Fruit fly (Drosophila melanogaster) whole organism, embryonic: ENCODE results near the gene ImpE1.

Source experiments
- ATbp ChIP-seq: fragments of 200-800 bp; sonication (Bioruptor generic); optimal IDR thresholded peaks from 2 replicates; lab custom pipeline; 2017; ENCODE audit warnings: missing biosample characterization, mild to moderate bottlenecking, missing genetic modification characterization, missing genetic modification reagents
- Aef1 ChIP-seq: fragments of 200-800 bp; sonication (Bioruptor generic); IDR thresholded peaks from 3 replicates; pipeline ENCODE4 v1.3.6; 2022; ENCODE audit warnings: missing biosample characterization, missing genetic modification characterization
- CG12391 ChIP-seq: fragments of 200-800 bp; sonication (Bioruptor generic); optimal IDR thresholded peaks from 3 replicates; lab custom pipeline; 2018; ENCODE audit warnings: missing biosample characterization, mild to moderate bottlenecking, missing genetic modification characterization, moderate library complexity
- CG13624 ChIP-seq: fragments of 200-800 bp; sonication (Bioruptor generic); optimal IDR thresholded peaks from 2 replicates; lab custom pipeline; 2016; ENCODE audit warnings: missing biosample characterization, missing genetic modification characterization
- CG14050 ChIP-seq: fragments of 200-800 bp; sonication (Bioruptor generic); IDR thresholded peaks from 3 replicates; pipeline ENCODE4 v1.3.6; 2022; ENCODE audit warnings: missing biosample characterization, missing genetic modification characterization
- CG14710 ChIP-seq: fragments of 200-800 bp; sonication (Bioruptor generic); optimal IDR thresholded peaks from 3 replicates; lab custom pipeline; 2019; ENCODE audit warnings: missing biosample characterization, mild to moderate bottlenecking, missing genetic modification characterization, moderate library complexity
- CG17186 ChIP-seq: fragments of 200-800 bp; sonication (Bioruptor generic); optimal IDR thresholded peaks from 3 replicates; lab custom pipeline; 2017; ENCODE audit warnings: missing biosample characterization, missing genetic modification reagents, missing genetic modification characterization
- CG17829 ChIP-seq: fragments of 200-800 bp; optimal IDR thresholded peaks from 2 replicates; lab custom pipeline; 2019; ENCODE audit warnings: missing biosample characterization, mild to moderate bottlenecking, missing genetic modification characterization, moderate library complexity
- CG2116 ChIP-seq: fragments of 200-800 bp; sonication (Bioruptor generic); optimal IDR thresholded peaks from 3 replicates; lab custom pipeline; 2018; ENCODE audit warnings: missing biosample characterization, mild to moderate bottlenecking, missing genetic modification characterization
- CG2129 ChIP-seq: fragments of 200-800 bp; sonication (Bioruptor generic); IDR thresholded peaks from 2 replicates; pipeline ENCODE4 v1.3.6; 2022; ENCODE audit warnings: missing biosample characterization, missing genetic modification characterization; ENCODE audit not compliant: partially characterized antibody
- CG6791 ChIP-seq: fragments of 200-800 bp; sonication (Bioruptor generic); IDR thresholded peaks from 3 replicates; pipeline ENCODE4 v1.3.6; 2022; ENCODE audit warnings: missing biosample characterization, missing genetic modification characterization; ENCODE audit not compliant: partially characterized antibody
- CG7786 ChIP-seq: fragments of 200-800 bp; sonication (Bioruptor generic); optimal IDR thresholded peaks from 2 replicates; lab custom pipeline; 2016; ENCODE audit warnings: missing biosample characterization, missing genetic modification characterization
- CG9797 ChIP-seq: fragments of 200-800 bp; sonication (Bioruptor generic); optimal IDR thresholded peaks from 3 replicates; lab custom pipeline; 2018; ENCODE audit warnings: missing biosample characterization, mild to moderate bottlenecking, missing genetic modification characterization
- CTCF ChIP-seq: fragments of 200-800 bp; sonication (Bioruptor generic); optimal IDR thresholded peaks from 2 replicates; lab custom pipeline; 2017; ENCODE audit warnings: missing biosample characterization, mild to moderate bottlenecking, missing genetic modification characterization, moderate library complexity
- Chrac-16 ChIP-seq: fragments of 200-800 bp; sonication (Bioruptor generic); optimal IDR thresholded peaks from 3 replicates; lab custom pipeline; 2016; ENCODE audit warnings: missing biosample characterization, missing genetic modification characterization
- CoRest ChIP-seq: fragments of 200-800 bp; sonication (Bioruptor generic); optimal IDR thresholded peaks from 3 replicates; lab custom pipeline; 2018; ENCODE audit warnings: missing biosample characterization, mild to moderate bottlenecking, missing genetic modification characterization, moderate library complexity
- CrebB ChIP-seq: fragments of 200-800 bp; sonication (Bioruptor generic); optimal IDR thresholded peaks from 3 replicates; lab custom pipeline; 2018; ENCODE audit warnings: missing biosample characterization, mild to moderate bottlenecking, missing genetic modification characterization
- Dfd ChIP-seq, 2 experiments: fragments of >200 bp; optimal IDR thresholded peaks; 2 replicates each; lab custom pipeline; 2017; ENCODE audit warnings: missing biosample characterization in 2 of 2, missing genetic modification characterization in 2 of 2
- Dll ChIP-seq: fragments of 200-800 bp; sonication (Bioruptor generic); IDR thresholded peaks from 4 replicates; pipeline ENCODE4 v1.3.6; 2022; ENCODE audit warnings: missing biosample characterization, missing genetic modification characterization; ENCODE audit not compliant: partially characterized antibody
- Dp ChIP-seq: fragments of 200-800 bp; sonication (Bioruptor generic); optimal IDR thresholded peaks from 2 replicates; lab custom pipeline; 2018; ENCODE audit warnings: missing biosample characterization, mild to moderate bottlenecking, missing genetic modification characterization, moderate library complexity
- Dref ChIP-seq: fragments of 200-800 bp; sonication (Bioruptor generic); IDR thresholded peaks from 2 replicates; pipeline ENCODE4 v1.3.6; 2022; ENCODE audit warnings: missing biosample characterization, missing genetic modification characterization
- E2f2 ChIP-seq: fragments of 200-800 bp; sonication (Bioruptor generic); IDR thresholded peaks from 2 replicates; pipeline ENCODE4 v1.3.6; 2022; ENCODE audit warnings: missing biosample characterization, missing genetic modification characterization
- MESR4 ChIP-seq: fragments of 200-800 bp; sonication (Bioruptor generic); optimal IDR thresholded peaks from 2 replicates; lab custom pipeline; 2018; ENCODE audit warnings: missing biosample characterization, mild to moderate bottlenecking, missing genetic modification characterization, moderate library complexity
- Med ChIP-seq: fragments of 200-800 bp; sonication (Bioruptor generic); peaks from one replicate; lab custom pipeline; 2016; ENCODE audit warnings: missing biosample characterization, missing genetic modification characterization, mild to moderate bottlenecking, inconsistent platforms, moderate library complexity
- Nf-YB ChIP-seq: fragments of 200-800 bp; sonication (Bioruptor generic); optimal IDR thresholded peaks from 3 replicates; lab custom pipeline; 2019; ENCODE audit warnings: missing biosample characterization, mild to moderate bottlenecking, missing genetic modification characterization, moderate library complexity
- NfI ChIP-seq: fragments of 200-800 bp; sonication (Bioruptor generic); optimal IDR thresholded peaks from 3 replicates; lab custom pipeline; 2018; ENCODE audit warnings: missing biosample characterization, mild to moderate bottlenecking, missing genetic modification characterization, moderate library complexity
- Opbp ChIP-seq: fragments of 200-800 bp; sonication (Bioruptor generic); IDR thresholded peaks from 3 replicates; pipeline ENCODE4 v1.3.6; 2022; ENCODE audit warnings: missing biosample characterization, missing genetic modification characterization; ENCODE audit not compliant: partially characterized antibody
- Sry-δ ChIP-seq: fragments of 200-800 bp; sonication (Bioruptor generic); optimal IDR thresholded peaks from 2 replicates; lab custom pipeline; 2016; ENCODE audit warnings: missing biosample characterization, missing genetic modification characterization
- Xrp1 ChIP-seq: fragments of 200-800 bp; sonication (Bioruptor generic); IDR thresholded peaks from 2 replicates; pipeline ENCODE4 v1.3.6; 2022; ENCODE audit warnings: missing biosample characterization, missing genetic modification characterization
- YL-1 ChIP-seq: fragments of 200-800 bp; sonication (Bioruptor generic); optimal IDR thresholded peaks from 3 replicates; lab custom pipeline; 2017; ENCODE audit warnings: missing biosample characterization, mild to moderate bottlenecking, missing genetic modification characterization
- crp ChIP-seq, 2 experiments: fragments of 200-800 bp; sonication (Bioruptor generic); optimal IDR thresholded peaks; 2 replicates in 1 of 2; 3 replicates in 1 of 2; lab custom pipeline; 2017; ENCODE audit warnings: missing biosample characterization in 2 of 2, missing genetic modification characterization in 2 of 2, mild to moderate bottlenecking in 1 of 2, moderate library complexity in 1 of 2
- fru ChIP-seq: fragments of >200 bp; optimal IDR thresholded peaks from 2 replicates; lab custom pipeline; 2017
- gcm ChIP-seq: fragments of 200-800 bp; sonication (Bioruptor generic); optimal IDR thresholded peaks from 2 replicates; lab custom pipeline; 2019; ENCODE audit warnings: missing biosample characterization, mild to moderate bottlenecking, missing genetic modification characterization, moderate library complexity
- hbn ChIP-seq: fragments of 200-800 bp; sonication (Bioruptor generic); IDR thresholded peaks from 2 replicates; pipeline ENCODE4 v1.3.6; 2022; ENCODE audit warnings: missing biosample characterization, missing genetic modification characterization; ENCODE audit not compliant: partially characterized antibody
- inv ChIP-seq: fragments of 200-800 bp; sonication (Bioruptor generic); IDR thresholded peaks from 2 replicates; pipeline ENCODE4 v1.3.6; 2022; ENCODE audit warnings: missing biosample characterization, missing genetic modification characterization; ENCODE audit not compliant: partially characterized antibody
- knrl ChIP-seq: fragments of 200-800 bp; sonication (Bioruptor generic); IDR thresholded peaks from 3 replicates; pipeline ENCODE4 v1.3.6; 2022; ENCODE audit warnings: missing biosample characterization, missing genetic modification characterization; ENCODE audit not compliant: partially characterized antibody
- maf-S ChIP-seq: fragments of 200-800 bp; sonication (Bioruptor generic); optimal IDR thresholded peaks from 2 replicates; lab custom pipeline; 2016; ENCODE audit warnings: missing biosample characterization, missing genetic modification characterization
- nerfin-1 ChIP-seq: fragments of 200-800 bp; sonication (Bioruptor generic); optimal IDR thresholded peaks from 3 replicates; lab custom pipeline; 2019; ENCODE audit warnings: missing biosample characterization, mild to moderate bottlenecking, missing genetic modification characterization, moderate library complexity
- nmo ChIP-seq: fragments of 200-800 bp; sonication (Bioruptor generic); optimal IDR thresholded peaks from 2 replicates; lab custom pipeline; 2018; ENCODE audit warnings: missing biosample characterization, mild to moderate bottlenecking, missing genetic modification characterization, moderate library complexity
- pb ChIP-seq: fragments of 200-800 bp; sonication (Bioruptor generic); optimal IDR thresholded peaks from 3 replicates; lab custom pipeline; 2016; ENCODE audit warnings: missing biosample characterization, missing genetic modification characterization
- prd ChIP-seq, 3 experiments: fragments of >200 bp in 2 of 3; fragments of 200-800 bp in 1 of 3; sonication (Bioruptor generic) in 1 of 3; optimal IDR thresholded peaks in 2 of 3; IDR thresholded peaks in 1 of 3; 2 replicates in 2 of 3; 3 replicates in 1 of 3; pipeline versions ENCODE4 v1.3.6 to Lab custom; 2017 to 2022; ENCODE audit warnings: missing biosample characterization in 1 of 3, missing genetic modification characterization in 1 of 3
- pzg ChIP-seq: fragments of 200-800 bp; sonication (Bioruptor generic); optimal IDR thresholded peaks from 3 replicates; lab custom pipeline; 2018; ENCODE audit warnings: missing biosample characterization, mild to moderate bottlenecking, missing genetic modification characterization, moderate library complexity
- row ChIP-seq: fragments of 200-800 bp; sonication (Bioruptor generic); IDR thresholded peaks from 3 replicates; pipeline ENCODE4 v1.3.6; 2022; ENCODE audit warnings: missing biosample characterization, missing genetic modification characterization
- sob ChIP-seq: fragments of 200-800 bp; sonication (Bioruptor generic); IDR thresholded peaks from 2 replicates; pipeline ENCODE4 v1.3.6; 2022; ENCODE audit warnings: missing biosample characterization, missing genetic modification characterization
- stwl ChIP-seq: fragments of 200-800 bp; sonication (Bioruptor generic); optimal IDR thresholded peaks from 3 replicates; lab custom pipeline; 2018; ENCODE audit warnings: missing biosample characterization, mild to moderate bottlenecking, missing genetic modification characterization, moderate library complexity
- tna ChIP-seq: fragments of 200-800 bp; sonication (Bioruptor generic); IDR thresholded peaks from 2 replicates; pipeline ENCODE4 v1.3.6; 2022; ENCODE audit warnings: missing biosample characterization, missing genetic modification characterization; ENCODE audit not compliant: partially characterized antibody
- vfl ChIP-seq: fragments of 200-800 bp; sonication (Bioruptor generic); optimal IDR thresholded peaks from 2 replicates; lab custom pipeline; 2016; ENCODE audit warnings: missing biosample characterization, missing genetic modification characterization
- vvl ChIP-seq: fragments of 200-800 bp; sonication (Bioruptor generic); IDR thresholded peaks from 2 replicates; pipeline ENCODE4 v1.3.6; 2022; ENCODE audit warnings: missing biosample characterization, missing genetic modification characterization
- zen ChIP-seq: fragments of 200-800 bp; sonication (Bioruptor generic); optimal IDR thresholded peaks from 3 replicates; lab custom pipeline; 2018; ENCODE audit warnings: missing biosample characterization, mild to moderate bottlenecking, missing genetic modification characterization, moderate library complexity
- zfh1 ChIP-seq: fragments of 200-800 bp; sonication (Bioruptor generic); IDR thresholded peaks from 3 replicates; pipeline ENCODE4 v1.3.6; 2022; ENCODE audit warnings: missing biosample characterization, missing genetic modification characterization

Gene ImpE1

dm6 chr3L:8405123-8405522 lies 32.9 kb downstream of the ImpE1 start, which contains the start of the genes Tpt, mkg-p and CG13667 (continued):
- TF ChIP-seq MESR4 (GFP tag; lab: Kevin White, UChicago) (peak; percentile 75), Dll (peak; percentile 89), stwl (peak; percentile 81), vfl (GFP tag; lab: Kevin White, UChicago) (no peak), Nf-YB (GFP tag; lab: Kevin White, UChicago) (peak; percentile 7), nerfin-1 (peak; percentile 79), CG9797 (GFP tag; lab: Kevin White, UChicago) (peak; percentile 82), Opbp (GFP tag; lab: Robert Waterston, UW) (peak; percentile 89), ATbp (GFP tag; lab: Kevin White, UChicago) (no peak), CG2116 (GFP tag; lab: Kevin White, UChicago) (peak; percentile 66), CG17829 (tag; lab: Kevin White, UChicago) (peak; percentile 42), CG17186 (peak; percentile 100), CG14050 (GFP tag; lab: Robert Waterston, UW) (no peak), Dref (GFP tag; lab: Robert Waterston, UW) (peak; percentile 87), hbn (GFP tag; lab: Robert Waterston, UW) (peak; percentile 81), zen (peak; percentile 43), vvl (peak; percentile 64), Aef1 (GFP tag; lab: Robert Waterston, UW) (no peak), inv (GFP tag; lab: Robert Waterston, UW) (peak; percentile 78), CoRest (no peak), tna (no peak; the same call in 1 of the 2 replicates), CG7786 (GFP tag; lab: Kevin White, UChicago) (no peak), Sry-δ (GFP tag; lab: Kevin White, UChicago) (peak; percentile 99), sob (GFP tag; lab: Robert Waterston, UW) (peak; percentile 51; the same call in 1 of the 2 replicates), fru (lab: Kevin White, UChicago) (no peak), CG2129 (GFP tag; lab: Robert Waterston, UW) (peak; percentile 64), Dp (GFP tag; lab: Kevin White, UChicago) (peak; percentile 52), Dfd (GFP tag; optimal IDR thresholded peaks at IDR 0.05; lab: Kevin White, UChicago) (no peak), CG6791 (GFP tag; lab: Robert Waterston, UW) (peak; percentile 79), nmo (GFP tag; lab: Kevin White, UChicago) (peak; percentile 53), CG13624 (GFP tag; lab: Kevin White, UChicago) (peak; percentile 58), prd (optimal IDR thresholded peaks at IDR 0.05; lab: Kevin White, UChicago) (no peak), prd (GFP tag; IDR thresholded peaks at IDR 0.05; lab: Robert Waterston, UW) (0 out of 3 replicates have a peak, but pooled peaks have one; percentile 21), maf-S (GFP tag; lab: Kevin White, UChicago) (no peak), NfI (GFP tag; lab: Kevin White, UChicago) (no peak), CG12391 (tag; lab: Kevin White, UChicago) (peak; percentile 26), crp (GFP tag; optimal IDR thresholded peaks at IDR 0.05; lab: Kevin White, UChicago) (peak in 1 of 2 experiments; percentile 16), YL-1 (GFP tag; lab: Kevin White, UChicago) (peak; percentile 90), pb (GFP tag; lab: Kevin White, UChicago) (no peak), CrebB (tag; lab: Kevin White, UChicago) (no peak), CTCF (peak; percentile 23), E2f2 (GFP tag; lab: Robert Waterston, UW) (peak; percentile 63), row (GFP tag; lab: Robert Waterston, UW) (peak; percentile 49; the same call in 1 of the 3 replicates), CG14710 (peak; percentile 70), knrl (GFP tag; lab: Robert Waterston, UW) (peak; percentile 83), Chrac-16 (GFP tag; lab: Kevin White, UChicago) (no peak), gcm (no peak), zfh1 (GFP tag; lab: Robert Waterston, UW) (no peak), Med (GFP tag; lab: Kevin White, UChicago) (peak; percentile 76), Xrp1 (GFP tag; lab: Robert Waterston, UW) (peak; percentile 8; the same call in 1 of the 2 replicates), pzg (GFP tag; lab: Kevin White, UChicago) (peak; percentile 97)
